Worm (Caenorhabditis elegans): ENCODE results near the gene Y26E6A.3.

ce11 chrX:13945090-13945489 is 35.3 kb upstream of the Y26E6A.3 start:
- TF ChIP-seq F26F4.8 (GFP tag; conservative IDR thresholded peaks at IDR 0.05) (no peak), ceh-44 (GFP tag; IDR thresholded peaks at IDR 0.05) (no peak), mdl-1 (tag; optimal IDR thresholded peaks at IDR 0.05) (no peak), unc-62 (GFP tag; optimal IDR thresholded peaks at IDR 0.05 in 1 of 2) (no peak), unc-62 (tag; optimal IDR thresholded peaks at IDR 0.05) (no peak), gei-8 (GFP tag; optimal IDR thresholded peaks at IDR 0.05) (no peak), unc-130 (GFP tag; optimal IDR thresholded peaks at IDR 0.05) (no peak), ces-1 (GFP tag; optimal IDR thresholded peaks at IDR 0.05) (no peak), F44E2.7 (GFP tag; IDR thresholded peaks at IDR 0.05) (no peak), daf-8 (GFP tag; IDR thresholded peaks at IDR 0.05) (no peak), fkh-10 (GFP tag; optimal IDR thresholded peaks at IDR 0.05) (no peak), nhr-77 (tag; optimal IDR thresholded peaks at IDR 0.05) (no peak), nhr-76 (tag; optimal IDR thresholded peaks at IDR 0.05) (no peak), lin-39 (tag; optimal IDR thresholded peaks at IDR 0.05) (no peak), nhr-42 (GFP tag; IDR thresholded peaks at IDR 0.05) (no peak)
